Fruit fly (Drosophila melanogaster) whole organism, embryonic: ENCODE measurements around the gene CG14535.

ENCODE experiments used
- Bgb ChIP-seq: fragments of 200-800 bp; sonication (Bioruptor generic); IDR thresholded peaks from 2 replicates; pipeline ENCODE4 v1.3.6; 2022; ENCODE audit warnings: missing biosample characterization, missing genetic modification characterization; ENCODE audit not compliant: partially characterized antibody
- CG10366 ChIP-seq: fragments of 200-800 bp; sonication (Bioruptor generic); IDR thresholded peaks from 2 replicates; pipeline ENCODE4 v1.3.6; 2022; ENCODE audit warnings: missing biosample characterization, missing genetic modification characterization
- CG10431 ChIP-seq: fragments of 200-800 bp; sonication (Bioruptor generic); optimal IDR thresholded peaks from 3 replicates; lab custom pipeline; 2018; ENCODE audit warnings: missing biosample characterization, mild to moderate bottlenecking, missing genetic modification characterization
- CG13123 ChIP-seq: fragments of 200-800 bp; sonication (Bioruptor generic); optimal IDR thresholded peaks from 2 replicates; lab custom pipeline; 2016; ENCODE audit warnings: missing biosample characterization, missing genetic modification characterization
- CG15514 ChIP-seq: fragments of 200-800 bp; sonication (Bioruptor generic); optimal IDR thresholded peaks from 3 replicates; lab custom pipeline; 2017; ENCODE audit warnings: missing biosample characterization, missing genetic modification characterization, mild to moderate bottlenecking, moderate library complexity, missing genetic modification reagents
- CG16815 ChIP-seq: fragments of 200-800 bp; sonication (Bioruptor generic); optimal IDR thresholded peaks from 3 replicates; lab custom pipeline; 2017; ENCODE audit warnings: missing biosample characterization, mild to moderate bottlenecking, missing genetic modification characterization
- CG17829 ChIP-seq: fragments of 200-800 bp; optimal IDR thresholded peaks from 2 replicates; lab custom pipeline; 2019; ENCODE audit warnings: missing biosample characterization, mild to moderate bottlenecking, missing genetic modification characterization, moderate library complexity
- CG2875 ChIP-seq: fragments of 200-800 bp; sonication (Bioruptor generic); optimal IDR thresholded peaks from 2 replicates; lab custom pipeline; 2017; ENCODE audit warnings: missing biosample characterization, mild to moderate bottlenecking, missing genetic modification characterization, missing genetic modification reagents
- CG31224 ChIP-seq: fragments of 200-800 bp; sonication (Bioruptor generic); IDR thresholded peaks from 2 replicates; pipeline ENCODE4 v1.3.6; 2022; ENCODE audit warnings: missing biosample characterization, missing genetic modification characterization
- CG4820 ChIP-seq: fragments of 200-800 bp; sonication (Bioruptor generic); optimal IDR thresholded peaks from 3 replicates; lab custom pipeline; 2016; ENCODE audit warnings: missing biosample characterization, missing genetic modification characterization
- CG6654 ChIP-seq: fragments of 200-800 bp; sonication (Bioruptor generic); optimal IDR thresholded peaks from 2 replicates; lab custom pipeline; 2017; ENCODE audit warnings: missing biosample characterization, mild to moderate bottlenecking, missing genetic modification characterization
- CG6791 ChIP-seq: fragments of 200-800 bp; sonication (Bioruptor generic); IDR thresholded peaks from 3 replicates; pipeline ENCODE4 v1.3.6; 2022; ENCODE audit warnings: missing biosample characterization, missing genetic modification characterization; ENCODE audit not compliant: partially characterized antibody
- CG7357 ChIP-seq: fragments of 200-800 bp; sonication (Bioruptor generic); IDR thresholded peaks from 3 replicates; pipeline ENCODE4 v1.3.6; 2022; ENCODE audit warnings: missing biosample characterization, missing genetic modification characterization
- CG7786 ChIP-seq: fragments of 200-800 bp; sonication (Bioruptor generic); optimal IDR thresholded peaks from 2 replicates; lab custom pipeline; 2016; ENCODE audit warnings: missing biosample characterization, missing genetic modification characterization
- CG7928 ChIP-seq: fragments of 200-800 bp; sonication (Bioruptor generic); optimal IDR thresholded peaks from 2 replicates; lab custom pipeline; 2017; ENCODE audit warnings: missing biosample characterization, mild to moderate bottlenecking, missing genetic modification characterization
- Deaf1 ChIP-seq: fragments of 200-800 bp; optimal IDR thresholded peaks from 3 replicates; lab custom pipeline; 2019; ENCODE audit warnings: missing biosample characterization, mild to moderate bottlenecking, missing genetic modification characterization, moderate library complexity
- Doc2 ChIP-seq: fragments of 200-800 bp; sonication (Bioruptor generic); IDR thresholded peaks from 2 replicates; pipeline ENCODE4 v1.3.6; 2022; ENCODE audit warnings: missing biosample characterization, missing genetic modification characterization
- Fer3 ChIP-seq: fragments of 200-800 bp; sonication (Bioruptor generic); optimal IDR thresholded peaks from 2 replicates; lab custom pipeline; 2018; ENCODE audit warnings: missing biosample characterization, mild to moderate bottlenecking, missing genetic modification characterization, moderate library complexity
- Hr51 ChIP-seq, 2 experiments: fragments of 200-800 bp; sonication (Bioruptor generic); optimal IDR thresholded peaks; 2 replicates in 1 of 2; 3 replicates in 1 of 2; lab custom pipeline; 2016 to 2018; ENCODE audit warnings: missing biosample characterization in 2 of 2, missing genetic modification characterization in 2 of 2, mild to moderate bottlenecking in 1 of 2, moderate library complexity in 1 of 2
- MTF-1 ChIP-seq: fragments of 200-800 bp; sonication (Bioruptor generic); optimal IDR thresholded peaks from 2 replicates; lab custom pipeline; 2018; ENCODE audit warnings: missing biosample characterization, mild to moderate bottlenecking, missing genetic modification characterization, borderline replicate concordance
- Mad ChIP-seq: fragments of 200-800 bp; sonication (Bioruptor generic); optimal IDR thresholded peaks from 2 replicates; lab custom pipeline; 2016; ENCODE audit warnings: missing biosample characterization, missing genetic modification characterization
- Mes4 ChIP-seq: fragments of 200-800 bp; sonication (Bioruptor generic); optimal IDR thresholded peaks from 2 replicates; lab custom pipeline; 2016; ENCODE audit warnings: missing biosample characterization, missing genetic modification characterization
- NC2β ChIP-seq: fragments of 200-800 bp; sonication (Bioruptor generic); optimal IDR thresholded peaks from 2 replicates; lab custom pipeline; 2016; ENCODE audit warnings: missing biosample characterization, missing genetic modification characterization
- Neu2 ChIP-seq: fragments of 200-800 bp; sonication (Bioruptor generic); optimal IDR thresholded peaks from 3 replicates; lab custom pipeline; 2016; ENCODE audit warnings: missing biosample characterization, missing genetic modification characterization, borderline replicate concordance
- Rx ChIP-seq: fragments of 200-800 bp; sonication (Bioruptor generic); IDR thresholded peaks from 2 replicates; pipeline ENCODE4 v1.3.6; 2022; ENCODE audit warnings: missing biosample characterization, missing genetic modification characterization
- Sin3A ChIP-seq: fragments of >200 bp; optimal IDR thresholded peaks from 2 replicates; lab custom pipeline; 2018
- Vsx1 ChIP-seq: fragments of 200-800 bp; sonication (Bioruptor generic); optimal IDR thresholded peaks from 2 replicates; lab custom pipeline; 2017; ENCODE audit warnings: missing biosample characterization, mild to moderate bottlenecking, missing genetic modification characterization, missing genetic modification reagents
- YL-1 ChIP-seq: fragments of 200-800 bp; sonication (Bioruptor generic); optimal IDR thresholded peaks from 3 replicates; lab custom pipeline; 2017; ENCODE audit warnings: missing biosample characterization, mild to moderate bottlenecking, missing genetic modification characterization
- ab ChIP-seq: fragments of 200-800 bp; sonication (Bioruptor generic); optimal IDR thresholded peaks from 2 replicates; lab custom pipeline; 2016; ENCODE audit warnings: missing biosample characterization, missing genetic modification characterization
- az2 ChIP-seq: fragments of 200-800 bp; sonication (Bioruptor generic); optimal IDR thresholded peaks from 3 replicates; lab custom pipeline; 2016; ENCODE audit warnings: missing biosample characterization, missing genetic modification characterization
- chm ChIP-seq: fragments of 200-800 bp; sonication (Bioruptor generic); IDR thresholded peaks from 2 replicates; pipeline ENCODE4 v1.3.6; 2022; ENCODE audit warnings: missing biosample characterization, missing genetic modification characterization
- crc ChIP-seq: fragments of 200-800 bp; sonication (Bioruptor generic); optimal IDR thresholded peaks from 2 replicates; lab custom pipeline; 2016; ENCODE audit warnings: missing biosample characterization, missing genetic modification characterization
- cwo ChIP-seq: fragments of 200-800 bp; sonication (Bioruptor generic); optimal IDR thresholded peaks from 3 replicates; lab custom pipeline; 2017; ENCODE audit warnings: missing biosample characterization, missing genetic modification characterization, mild to moderate bottlenecking, moderate library complexity, missing genetic modification reagents
- dmrt11E ChIP-seq: fragments of 200-800 bp; sonication (Bioruptor generic); optimal IDR thresholded peaks from 3 replicates; lab custom pipeline; 2018; ENCODE audit warnings: missing biosample characterization, mild to moderate bottlenecking, missing genetic modification characterization, moderate library complexity
- emc ChIP-seq: fragments of 200-800 bp; sonication (Bioruptor generic); optimal IDR thresholded peaks from 2 replicates; lab custom pipeline; 2016; ENCODE audit warnings: missing biosample characterization, missing genetic modification characterization
- ewg ChIP-seq: fragments of 200-800 bp; sonication (Bioruptor generic); optimal IDR thresholded peaks from 3 replicates; lab custom pipeline; 2017; ENCODE audit warnings: mild to moderate bottlenecking, missing biosample characterization, missing genetic modification reagents, missing genetic modification characterization
- gsb ChIP-seq: fragments of 200-800 bp; sonication (Bioruptor generic); IDR thresholded peaks from 2 replicates; pipeline ENCODE4 v1.3.6; 2022; ENCODE audit warnings: missing biosample characterization, missing genetic modification characterization
- mam ChIP-seq: fragments of 200-800 bp; sonication (Bioruptor generic); optimal IDR thresholded peaks from 3 replicates; lab custom pipeline; 2016; ENCODE audit warnings: missing biosample characterization, missing genetic modification characterization
- mirr ChIP-seq: fragments of 200-800 bp; sonication (Bioruptor generic); optimal IDR thresholded peaks from 3 replicates; lab custom pipeline; 2018; ENCODE audit warnings: missing biosample characterization, mild to moderate bottlenecking, missing genetic modification characterization
- odd ChIP-seq: fragments of 200-800 bp; sonication (Bioruptor generic); optimal IDR thresholded peaks from 2 replicates; lab custom pipeline; 2017; ENCODE audit warnings: missing biosample characterization, mild to moderate bottlenecking, missing genetic modification characterization
- repo ChIP-seq: fragments of 200-800 bp; sonication (Bioruptor generic); optimal IDR thresholded peaks from 2 replicates; lab custom pipeline; 2016; ENCODE audit warnings: missing biosample characterization, missing genetic modification characterization
- rib ChIP-seq: fragments of 200-800 bp; sonication (Bioruptor generic); IDR thresholded peaks from 2 replicates; pipeline ENCODE4 v1.3.6; 2022; ENCODE audit warnings: missing biosample characterization, missing genetic modification characterization
- ro ChIP-seq: fragments of 200-800 bp; sonication (Bioruptor generic); IDR thresholded peaks from 2 replicates; pipeline ENCODE4 v1.3.6; 2022; ENCODE audit warnings: missing biosample characterization, missing genetic modification characterization
- run ChIP-seq: fragments of 200-800 bp; sonication (Bioruptor generic); optimal IDR thresholded peaks from 3 replicates; lab custom pipeline; 2018; ENCODE audit warnings: missing biosample characterization, mild to moderate bottlenecking, missing genetic modification characterization
- sisA ChIP-seq: fragments of 200-800 bp; sonication (Bioruptor generic); IDR thresholded peaks from 2 replicates; pipeline ENCODE4 v1.3.6; 2022; ENCODE audit warnings: missing biosample characterization, missing genetic modification characterization
- sqz ChIP-seq: fragments of 200-800 bp; sonication (Bioruptor generic); optimal IDR thresholded peaks from 3 replicates; lab custom pipeline; 2018; ENCODE audit warnings: missing biosample characterization, mild to moderate bottlenecking, missing genetic modification characterization
- tgo ChIP-seq: fragments of 200-800 bp; sonication (Bioruptor generic); IDR thresholded peaks from 3 replicates; pipeline ENCODE4 v1.3.6; 2022; ENCODE audit warnings: missing biosample characterization, missing genetic modification characterization
- tll ChIP-seq, 2 experiments: fragments of 200-800 bp in 1 of 2; fragments of >200 bp in 1 of 2; sonication (Bioruptor generic) in 1 of 2; optimal IDR thresholded peaks; 2 replicates each; lab custom pipeline; 2017 to 2019; ENCODE audit warnings: missing biosample characterization in 2 of 2, missing genetic modification characterization in 2 of 2, mild to moderate bottlenecking in 1 of 2, moderate library complexity in 1 of 2
- twi ChIP-seq: fragments of 200-800 bp; optimal IDR thresholded peaks from 2 replicates; lab custom pipeline; 2019; ENCODE audit warnings: missing biosample characterization, mild to moderate bottlenecking, missing genetic modification characterization, moderate library complexity
- zf30C ChIP-seq: fragments of 200-800 bp; sonication (Bioruptor generic); optimal IDR thresholded peaks from 3 replicates; lab custom pipeline; 2018; ENCODE audit warnings: missing biosample characterization, mild to moderate bottlenecking, missing genetic modification characterization

Gene CG14535

dm6 chr2L:7811249-7812002, 43.8 kb downstream of the CG14535 start, which contains the start of gene LanB1 (continued):
- no peak for TF ChIP-seq Neu2
- TF ChIP-seq CG31224 (GFP tag; lab: Robert Waterston, UW) = no peak
- TF ChIP-seq emc (GFP tag; lab: Kevin White, UChicago) = no peak
- TF ChIP-seq Hr51 (GFP tag; optimal IDR thresholded peaks at IDR 0.05; lab: Kevin White, UChicago) = no peak
- TF ChIP-seq rib (GFP tag; lab: Robert Waterston, UW) = peak; percentile 60; the same call in 1 of the 2 replicates
- TF ChIP-seq chm (GFP tag; lab: Robert Waterston, UW) = peak; percentile 70; the same call in 1 of the 2 replicates
- no peak for TF ChIP-seq odd
- peak; percentile 45 for TF ChIP-seq MTF-1
- TF ChIP-seq Mad (GFP tag; lab: Kevin White, UChicago) = no peak
- TF ChIP-seq Rx (GFP tag; lab: Robert Waterston, UW) = no peak
- peak; percentile 28 for TF ChIP-seq Deaf1 (tag; lab: Kevin White, UChicago)
- no peak for TF ChIP-seq CG13123
- no peak for TF ChIP-seq sisA
- peak; percentile 61; the same call in 2 of the 3 replicates for TF ChIP-seq CG6791 (GFP tag; lab: Robert Waterston, UW)
- no peak for TF ChIP-seq az2 (GFP tag; lab: Kevin White, UChicago)
- no peak for TF ChIP-seq CG7928 (GFP tag; lab: Kevin White, UChicago)
- TF ChIP-seq NC2β (GFP tag; lab: Kevin White, UChicago) = no peak
- no peak for TF ChIP-seq ewg (GFP tag; lab: Kevin White, UChicago)
- TF ChIP-seq tll (GFP tag; optimal IDR thresholded peaks at IDR 0.05; lab: Kevin White, UChicago) = no peak
- no peak for TF ChIP-seq mam
- no peak for TF ChIP-seq ab (GFP tag; lab: Kevin White, UChicago)
- TF ChIP-seq CG7786 = no peak
- TF ChIP-seq Fer3 (tag; lab: Kevin White, UChicago) = no peak
- no peak for TF ChIP-seq repo (GFP tag; lab: Kevin White, UChicago)
- peak; percentile 7 for TF ChIP-seq CG17829
- TF ChIP-seq CG2875 (GFP tag; lab: Kevin White, UChicago) = no peak
- no peak for TF ChIP-seq CG10366 (GFP tag; lab: Robert Waterston, UW)
- no peak for TF ChIP-seq ro (GFP tag; lab: Robert Waterston, UW)
- no peak for TF ChIP-seq Doc2 (GFP tag; lab: Robert Waterston, UW)
- no peak for TF ChIP-seq dmrt11E (tag; lab: Kevin White, UChicago)
- no peak for TF ChIP-seq Mes4 (GFP tag; lab: Kevin White, UChicago)
- TF ChIP-seq CG15514 (GFP tag; lab: Kevin White, UChicago) = no peak
- no peak for TF ChIP-seq Vsx1 (GFP tag; lab: Kevin White, UChicago)
- TF ChIP-seq Bgb (GFP tag; lab: Robert Waterston, UW) = peak; percentile 58; the same call in 1 of the 2 replicates
- peak; percentile 44 for TF ChIP-seq twi
- no peak for TF ChIP-seq CG10431 (GFP tag; lab: Kevin White, UChicago)
- no peak for TF ChIP-seq zf30C (GFP tag; lab: Kevin White, UChicago)
- no peak for TF ChIP-seq mirr (GFP tag; lab: Kevin White, UChicago)
- TF ChIP-seq crc (GFP tag; lab: Kevin White, UChicago) = no peak
- no peak for TF ChIP-seq Sin3A (lab: Kevin White, UChicago)
- TF ChIP-seq CG16815 (GFP tag; lab: Kevin White, UChicago) = no peak
- peak; percentile 7 for TF ChIP-seq YL-1 (GFP tag; lab: Kevin White, UChicago)
- TF ChIP-seq CG7357 (GFP tag; lab: Robert Waterston, UW) = no peak
- TF ChIP-seq CG6654 (GFP tag; lab: Kevin White, UChicago) = no peak
- TF ChIP-seq run (tag; lab: Kevin White, UChicago) = no peak
- no peak for TF ChIP-seq gsb
- no peak for TF ChIP-seq CG4820 (GFP tag; lab: Kevin White, UChicago)
- TF ChIP-seq tgo (GFP tag; lab: Robert Waterston, UW) = no peak
- TF ChIP-seq cwo (GFP tag; lab: Kevin White, UChicago) = no peak
- TF ChIP-seq sqz = peak; percentile 26
